Fruit fly (Drosophila melanogaster) whole organism, prepupa: ENCODE measurements around the gene Spase25.

Experiments
- Blimp-1 ChIP-seq: fragments of 200-800 bp; sonication (Bioruptor generic); optimal IDR thresholded peaks from 3 replicates; lab custom pipeline; 2017; ENCODE audit warnings: missing biosample characterization, missing genetic modification characterization, mild to moderate bottlenecking, moderate library complexity, missing genetic modification reagents
- CG10631 ChIP-seq: fragments of 200-800 bp; sonication (Bioruptor generic); optimal IDR thresholded peaks from 2 replicates; lab custom pipeline; 2016; ENCODE audit warnings: missing biosample characterization, missing genetic modification characterization
- CG11762 ChIP-seq: fragments of 200-800 bp; sonication (Bioruptor generic); optimal IDR thresholded peaks from 3 replicates; lab custom pipeline; 2016; ENCODE audit warnings: missing biosample characterization, missing genetic modification characterization; ENCODE audit not compliant: insufficient read depth
- CG11902 ChIP-seq: fragments of 200-800 bp; sonication (Bioruptor generic); optimal IDR thresholded peaks from 3 replicates; lab custom pipeline; 2016; ENCODE audit warnings: missing biosample characterization, missing genetic modification characterization
- CG15336 ChIP-seq: fragments of 200-800 bp; sonication (Bioruptor generic); IDR thresholded peaks from 2 replicates; pipeline ENCODE4 v1.3.6; 2022; ENCODE audit warnings: missing biosample characterization, missing genetic modification characterization
- CG1621 ChIP-seq: fragments of 200-800 bp; sonication (Bioruptor generic); optimal IDR thresholded peaks from 3 replicates; lab custom pipeline; 2018; ENCODE audit warnings: missing biosample characterization, mild to moderate bottlenecking, missing genetic modification characterization
- CG16779 ChIP-seq: fragments of 200-800 bp; sonication (Bioruptor generic); optimal IDR thresholded peaks from 3 replicates; lab custom pipeline; 2017; ENCODE audit warnings: missing biosample characterization, mild to moderate bottlenecking, missing genetic modification characterization
- CG3032 ChIP-seq: fragments of 200-800 bp; optimal IDR thresholded peaks from 2 replicates; lab custom pipeline; 2019; ENCODE audit warnings: missing biosample characterization, mild to moderate bottlenecking, missing genetic modification characterization, moderate library complexity
- CG31627 ChIP-seq: fragments of 200-800 bp; sonication (Bioruptor generic); optimal IDR thresholded peaks from 3 replicates; lab custom pipeline; 2016; ENCODE audit warnings: missing biosample characterization, missing genetic modification characterization
- CG32006 ChIP-seq: fragments of 200-800 bp; sonication (Bioruptor generic); optimal IDR thresholded peaks from 3 replicates; lab custom pipeline; 2017; ENCODE audit warnings: missing biosample characterization, mild to moderate bottlenecking, missing genetic modification characterization
- CG34406 ChIP-seq: fragments of 200-800 bp; sonication (Bioruptor generic); optimal IDR thresholded peaks from 3 replicates; lab custom pipeline; 2016; ENCODE audit warnings: missing biosample characterization, missing genetic modification characterization
- CG4318 ChIP-seq: fragments of 200-800 bp; sonication (Bioruptor generic); optimal IDR thresholded peaks from 3 replicates; lab custom pipeline; 2017; ENCODE audit warnings: missing biosample characterization, mild to moderate bottlenecking, missing genetic modification characterization
- CG6163 ChIP-seq: fragments of 200-800 bp; sonication (Bioruptor generic); IDR thresholded peaks from 3 replicates; pipeline ENCODE4 v1.3.6; 2022; ENCODE audit warnings: missing biosample characterization, missing genetic modification characterization
- CG6854 ChIP-seq: fragments of 200-800 bp; sonication (Bioruptor generic); optimal IDR thresholded peaks from 2 replicates; lab custom pipeline; 2017; ENCODE audit warnings: missing biosample characterization, mild to moderate bottlenecking, missing genetic modification characterization
- CG7368 ChIP-seq: fragments of 200-800 bp; sonication (Bioruptor generic); optimal IDR thresholded peaks from 3 replicates; lab custom pipeline; 2016; ENCODE audit warnings: missing biosample characterization, missing genetic modification characterization
- CG8319 ChIP-seq: fragments of 200-800 bp; sonication (Bioruptor generic); optimal IDR thresholded peaks from 3 replicates; lab custom pipeline; 2016; ENCODE audit warnings: missing biosample characterization, missing genetic modification characterization
- CG8632 ChIP-seq: fragments of 200-800 bp; sonication (Bioruptor generic); optimal IDR thresholded peaks from 3 replicates; lab custom pipeline; 2016; ENCODE audit warnings: missing biosample characterization, missing genetic modification characterization
- Eip78C ChIP-seq: fragments of 200-800 bp; sonication (Bioruptor generic); peaks from one replicate; lab custom pipeline; 2016; ENCODE audit warnings: missing biosample characterization, missing genetic modification characterization
- Eip93F ChIP-seq: fragments of 200-800 bp; sonication (Bioruptor generic); optimal IDR thresholded peaks from 2 replicates; lab custom pipeline; 2016; ENCODE audit warnings: missing biosample characterization, mild to moderate bottlenecking, missing genetic modification characterization
- Ets21C ChIP-seq: fragments of 200-800 bp; sonication (Bioruptor generic); optimal IDR thresholded peaks from 3 replicates; lab custom pipeline; 2016; ENCODE audit warnings: missing biosample characterization, missing genetic modification characterization
- Ets96B ChIP-seq: fragments of 200-800 bp; optimal IDR thresholded peaks from 2 replicates; lab custom pipeline; 2019; ENCODE audit warnings: missing biosample characterization, mild to moderate bottlenecking, missing genetic modification characterization, moderate library complexity
- Hr38 ChIP-seq: sonication (Bioruptor generic); optimal IDR thresholded peaks from 2 replicates; lab custom pipeline; 2016; ENCODE audit warnings: missing biosample characterization, missing genetic modification characterization
- Hr4 ChIP-seq: fragments of 200-800 bp; sonication (Bioruptor generic); optimal IDR thresholded peaks from 3 replicates; lab custom pipeline; 2016; ENCODE audit warnings: missing biosample characterization, missing genetic modification characterization
- OdsH ChIP-seq: fragments of 200-800 bp; sonication (Bioruptor generic); optimal IDR thresholded peaks from 3 replicates; lab custom pipeline; 2016; ENCODE audit warnings: missing biosample characterization, missing genetic modification characterization
- Smox ChIP-seq: fragments of 200-800 bp; sonication (Bioruptor generic); optimal IDR thresholded peaks from 3 replicates; lab custom pipeline; 2016; ENCODE audit warnings: missing biosample characterization, missing genetic modification characterization
- Sox102F ChIP-seq: fragments of 200-800 bp; sonication (Bioruptor generic); optimal IDR thresholded peaks from 2 replicates; lab custom pipeline; 2016; ENCODE audit warnings: missing biosample characterization, mild to moderate bottlenecking, missing genetic modification characterization
- Sox14 ChIP-seq: fragments of 200-800 bp; sonication (Bioruptor generic); optimal IDR thresholded peaks from 3 replicates; lab custom pipeline; 2016; ENCODE audit warnings: missing biosample characterization, missing genetic modification characterization
- Sox15 ChIP-seq: fragments of 200-800 bp; sonication (Bioruptor generic); optimal IDR thresholded peaks from 3 replicates; lab custom pipeline; 2016; ENCODE audit warnings: missing biosample characterization, missing genetic modification characterization
- dsx ChIP-seq: fragments of 200-800 bp; optimal IDR thresholded peaks from 3 replicates; lab custom pipeline; 2019; ENCODE audit warnings: missing biosample characterization, mild to moderate bottlenecking, missing genetic modification characterization, moderate library complexity; ENCODE audit not compliant: poor library complexity, severe bottlenecking
- eg ChIP-seq: fragments of 200-800 bp; sonication (Bioruptor generic); IDR thresholded peaks from 3 replicates; pipeline ENCODE4 v1.3.6; 2022; ENCODE audit warnings: missing biosample characterization, missing genetic modification characterization
- esn ChIP-seq: fragments of 200-800 bp; sonication (Bioruptor generic); optimal IDR thresholded peaks from 2 replicates; lab custom pipeline; 2016; ENCODE audit warnings: missing biosample characterization, mild to moderate bottlenecking, missing genetic modification characterization, moderate library complexity
- fkh ChIP-seq: fragments of 200-800 bp; sonication (Bioruptor generic); optimal IDR thresholded peaks from 3 replicates; lab custom pipeline; 2017; ENCODE audit warnings: missing biosample characterization, mild to moderate bottlenecking, missing genetic modification characterization, moderate library complexity
- lz ChIP-seq: fragments of 200-800 bp; sonication (Bioruptor generic); optimal IDR thresholded peaks from 3 replicates; lab custom pipeline; 2016; ENCODE audit warnings: missing biosample characterization, missing genetic modification characterization
- net ChIP-seq: fragments of 200-800 bp; sonication (Bioruptor generic); optimal IDR thresholded peaks from 3 replicates; lab custom pipeline; 2016; ENCODE audit warnings: missing biosample characterization, missing genetic modification characterization
- pdm3 ChIP-seq: fragments of 200-800 bp; sonication (Bioruptor generic); optimal IDR thresholded peaks from 3 replicates; lab custom pipeline; 2016; ENCODE audit warnings: missing biosample characterization, missing genetic modification characterization
- salr ChIP-seq, 2 experiments: fragments of 200-800 bp; sonication (Bioruptor generic); optimal IDR thresholded peaks; 3 replicates each; lab custom pipeline; 2016 to 2018; ENCODE audit warnings: missing biosample characterization in 2 of 2, missing genetic modification characterization in 2 of 2, mild to moderate bottlenecking in 1 of 2
- spab ChIP-seq: fragments of 200-800 bp; sonication (Bioruptor generic); optimal IDR thresholded peaks from 2 replicates; lab custom pipeline; 2017; ENCODE audit warnings: missing biosample characterization, mild to moderate bottlenecking, missing genetic modification characterization, missing genetic modification reagents
- svp ChIP-seq: fragments of 200-800 bp; sonication (Bioruptor generic); peaks from one replicate; lab custom pipeline; 2016; ENCODE audit warnings: missing biosample characterization, missing genetic modification characterization
- topi ChIP-seq: fragments of 200-800 bp; sonication (Bioruptor generic); optimal IDR thresholded peaks from 3 replicates; lab custom pipeline; 2016; ENCODE audit warnings: missing biosample characterization, missing genetic modification characterization
- vri ChIP-seq: fragments of 200-800 bp; sonication (Bioruptor generic); optimal IDR thresholded peaks from 3 replicates; lab custom pipeline; 2016; ENCODE audit warnings: missing biosample characterization, mild to moderate bottlenecking, missing genetic modification characterization

The Spase25 gene

DNA sequence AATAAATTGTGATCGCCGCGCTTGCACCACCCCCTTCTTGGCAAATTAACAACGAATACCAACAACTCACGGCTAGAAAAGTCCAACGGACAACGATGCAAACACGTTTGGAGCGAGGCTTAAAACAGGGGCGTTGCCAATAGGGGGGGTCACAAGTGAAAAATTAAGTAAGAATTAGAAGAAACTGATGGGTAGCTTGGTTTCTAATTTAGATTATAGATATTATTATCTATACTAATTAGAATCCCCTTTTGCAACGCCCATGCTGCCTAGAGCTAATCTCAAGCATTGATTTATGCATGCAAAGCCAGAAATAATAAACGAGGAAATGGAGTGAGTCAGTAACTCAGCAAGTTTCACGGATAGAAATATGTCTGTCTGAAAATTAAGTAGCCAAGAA lies 33.4 kb downstream of the Spase25 start (continued):
- TF ChIP-seq spab (GFP tag; lab: Kevin White, UChicago) (no peak), esn (GFP tag; lab: Kevin White, UChicago) (no peak), Sox102F (GFP tag; lab: Kevin White, UChicago) (no peak), CG8319 (GFP tag; lab: Kevin White, UChicago) (no peak), net (peak; percentile 71), Ets21C (GFP tag; lab: Kevin White, UChicago) (no peak), CG10631 (peak; percentile 59), Hr4 (peak; percentile 76), CG11902 (GFP tag; lab: Kevin White, UChicago) (no peak), CG6163 (GFP tag; lab: Robert Waterston, UW) (peak; percentile 91), Hr38 (no peak), CG1621 (tag; lab: Kevin White, UChicago) (no peak), CG34406 (GFP tag; lab: Kevin White, UChicago) (no peak), CG4318 (GFP tag; lab: Kevin White, UChicago) (peak; percentile 80), CG8632 (GFP tag; lab: Kevin White, UChicago) (no peak), Sox14 (GFP tag; lab: Kevin White, UChicago) (peak; percentile 24), CG15336 (GFP tag; lab: Robert Waterston, UW) (peak; percentile 92), CG31627 (GFP tag; lab: Kevin White, UChicago) (no peak), salr (GFP tag; optimal IDR thresholded peaks at IDR 0.05; lab: Kevin White, UChicago) (peak in 1 of 2 experiments; percentile 53), eg (peak; percentile 96), pdm3 (GFP tag; lab: Kevin White, UChicago) (peak; percentile 61), Ets96B (peak; percentile 33), Eip93F (GFP tag; lab: Kevin White, UChicago) (no peak), topi (GFP tag; lab: Kevin White, UChicago) (no peak), svp (GFP tag; lab: Kevin White, UChicago) (no peak), Eip78C (peak; percentile 74), CG16779 (tag; lab: Kevin White, UChicago) (peak; percentile 41), CG32006 (GFP tag; lab: Kevin White, UChicago) (peak; percentile 88), fkh (GFP tag; lab: Kevin White, UChicago) (peak; percentile 3), CG3032 (tag; lab: Kevin White, UChicago) (peak; percentile 46), lz (GFP tag; lab: Kevin White, UChicago) (no peak), CG6854 (GFP tag; lab: Kevin White, UChicago) (no peak), CG7368 (GFP tag; lab: Kevin White, UChicago) (peak; percentile 21), Blimp-1 (GFP tag; lab: Kevin White, UChicago) (no peak), Sox15 (no peak), vri (GFP tag; lab: Kevin White, UChicago) (no peak), OdsH (peak; percentile 73)

DNA sequence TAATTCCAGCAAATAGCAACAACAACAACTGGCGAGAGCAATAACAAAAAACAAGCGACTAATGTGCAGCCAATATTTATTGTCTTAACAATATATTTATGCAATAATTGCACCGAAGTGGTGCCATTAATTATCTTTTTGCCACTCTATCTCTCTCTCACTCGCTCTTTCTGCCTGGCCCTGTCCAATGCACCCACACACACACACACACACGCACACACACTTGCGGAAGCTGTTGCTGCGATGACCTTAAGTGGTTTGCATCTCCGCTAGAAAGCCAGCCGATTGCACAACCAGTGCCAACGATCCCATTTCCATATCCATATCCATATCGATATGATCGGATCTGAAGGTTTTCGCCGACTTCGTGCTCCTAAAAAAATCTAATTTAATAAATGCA lies 35.2 kb downstream of the Spase25 start:
- TF ChIP-seq Smox (no peak), CG6163 (GFP tag; lab: Robert Waterston, UW) (no peak), dsx (GFP tag; lab: Kevin White, UChicago) (no peak), CG11762 (no peak), CG32006 (GFP tag; lab: Kevin White, UChicago) (no peak), pdm3 (GFP tag; lab: Kevin White, UChicago) (no peak), topi (GFP tag; lab: Kevin White, UChicago) (no peak)
